Fruit fly (Drosophila melanogaster): ENCODE measurements around the gene CG15046.

The CG15046 gene

dm6 chrX:18486356-18487059 is 2.9 kb downstream of the CG15046 start, which contains the start of gene psh:
Gene psh (minus strand): TSS chrX:18486921.
- TF ChIP-seq sv (GFP tag; optimal IDR thresholded peaks at IDR 0.05) (no peak), tai (GFP tag; optimal IDR thresholded peaks at IDR 0.05) (no peak), foxo (GFP tag; optimal IDR thresholded peaks at IDR 0.05) (peak in 1 of 2 experiments; percentile 19), Dif (GFP tag; optimal IDR thresholded peaks at IDR 0.05; ENCODE audit: partially characterized antibody) (no peak), Dfd (GFP tag; optimal IDR thresholded peaks at IDR 0.05) (no peak), sage (GFP tag; optimal IDR thresholded peaks at IDR 0.05) (no peak), h (GFP tag; optimal IDR thresholded peaks at IDR 0.05) (no peak), Hr78 (GFP tag; optimal IDR thresholded peaks at IDR 0.05) (no peak)

- peak; percentile 45 for TF ChIP-seq fru (GFP tag; optimal IDR thresholded peaks at IDR 0.05)
- peak; percentile 69 for TF ChIP-seq Sp1 (GFP tag; optimal IDR thresholded peaks at IDR 0.05)
- peak in 1 of 2 experiments; percentile 12 for TF ChIP-seq dl (GFP tag; optimal IDR thresholded peaks at IDR 0.05; ENCODE audit: insufficient read depth in 1 of 2, partially characterized antibody in 2 of 2)
- peak; percentile 82 for TF ChIP-seq woc (GFP tag; optimal IDR thresholded peaks at IDR 0.05)
- TF ChIP-seq pan (optimal IDR thresholded peaks at IDR 0.05): no peak
- TF ChIP-seq HLH106 (tag; optimal IDR thresholded peaks at IDR 0.05): no peak
- no peak for TF ChIP-seq CG9705 (GFP tag; optimal IDR thresholded peaks at IDR 0.05)
- no peak for TF ChIP-seq sv (GFP tag; optimal IDR thresholded peaks at IDR 0.05)
- no peak for TF ChIP-seq lola (GFP tag; optimal IDR thresholded peaks at IDR 0.05)
- TF ChIP-seq br (GFP tag; optimal IDR thresholded peaks at IDR 0.05): peak; percentile 53
- TF ChIP-seq dsf (GFP tag; optimal IDR thresholded peaks at IDR 0.05; ENCODE audit: borderline replicate concordance): no peak
- TF ChIP-seq Hr83 (GFP tag; optimal IDR thresholded peaks at IDR 0.05; ENCODE audit: poor library complexity, severe bottlenecking): peak; percentile 12
- TF ChIP-seq rgr (GFP tag; optimal IDR thresholded peaks at IDR 0.05): no peak
- no peak for TF ChIP-seq Jra (GFP tag; optimal IDR thresholded peaks at IDR 0.05)
- peak; percentile 78 for TF ChIP-seq Dif (GFP tag; optimal IDR thresholded peaks at IDR 0.05; ENCODE audit: partially characterized antibody)
- TF ChIP-seq Dfd (GFP tag; optimal IDR thresholded peaks at IDR 0.05): no peak
- TF ChIP-seq h (GFP tag; optimal IDR thresholded peaks at IDR 0.05): peak; percentile 31
- TF ChIP-seq brk (GFP tag; optimal IDR thresholded peaks at IDR 0.05): no peak
- TF ChIP-seq Rel (GFP tag; optimal IDR thresholded peaks at IDR 0.05): no peak
- TF ChIP-seq Rel (tag; optimal IDR thresholded peaks at IDR 0.05): peak; percentile 89
- no peak for TF ChIP-seq sage (GFP tag; optimal IDR thresholded peaks at IDR 0.05)
- TF ChIP-seq Hnf4 (GFP tag; optimal IDR thresholded peaks at IDR 0.05): peak; percentile 19
- no peak for TF ChIP-seq OdsH (GFP tag; optimal IDR thresholded peaks at IDR 0.05)
- peak; percentile 79 for TF ChIP-seq Vsx2 (GFP tag; optimal IDR thresholded peaks at IDR 0.05; ENCODE audit: partially characterized antibody)
- no peak for TF ChIP-seq Abd-B (GFP tag; optimal IDR thresholded peaks at IDR 0.05)
Measured at dm6 chrX:18483261-18484218, 5.9 kb downstream of the CG15046 start, which contains the start of gene Hayan. Gene Hayan (minus strand): TSS chrX:18483772.

- TF ChIP-seq Rel (GFP tag; optimal IDR thresholded peaks at IDR 0.05) (no peak), Rel (tag; optimal IDR thresholded peaks at IDR 0.05) (peak; percentile 92), sv (GFP tag; optimal IDR thresholded peaks at IDR 0.05) (no peak), Hnf4 (GFP tag; optimal IDR thresholded peaks at IDR 0.05) (no peak), Myc (optimal IDR thresholded peaks at IDR 0.05) (no peak), Dfd (GFP tag; optimal IDR thresholded peaks at IDR 0.05) (no peak), ey (GFP tag; optimal IDR thresholded peaks at IDR 0.05) (no peak), Vsx2 (GFP tag; optimal IDR thresholded peaks at IDR 0.05; ENCODE audit: partially characterized antibody) (no peak)
Measured at dm6 chrX:18482537-18482936, 6.9 kb downstream of the CG15046 start.

Data from whole organism, wandering third instar larva.